Worm (Caenorhabditis elegans) whole organism, L4/young adult: ENCODE data around the gene F36A4.1.

Experiments
- W03F9.2 ChIP-seq: fragments of 150-350 bp; optimal IDR thresholded peaks from 2 replicates; lab custom pipeline; 2014; ENCODE audit warnings: missing biosample characterization, missing genetic modification characterization
- dao-5 ChIP-seq: sonication (generic microtip); optimal IDR thresholded peaks from 2 replicates; lab custom pipeline; 2016; ENCODE audit warnings: missing genotype, missing genetic modification characterization, moderate library complexity, missing compliant biosample characterization
- him-1 ChIP-seq: sonication (generic microtip); optimal IDR thresholded peaks from 2 replicates; lab custom pipeline; 2016; ENCODE audit warnings: missing genotype, missing genetic modification reagents, missing genetic modification characterization, missing compliant biosample characterization

F36A4.1 gene

DNA sequence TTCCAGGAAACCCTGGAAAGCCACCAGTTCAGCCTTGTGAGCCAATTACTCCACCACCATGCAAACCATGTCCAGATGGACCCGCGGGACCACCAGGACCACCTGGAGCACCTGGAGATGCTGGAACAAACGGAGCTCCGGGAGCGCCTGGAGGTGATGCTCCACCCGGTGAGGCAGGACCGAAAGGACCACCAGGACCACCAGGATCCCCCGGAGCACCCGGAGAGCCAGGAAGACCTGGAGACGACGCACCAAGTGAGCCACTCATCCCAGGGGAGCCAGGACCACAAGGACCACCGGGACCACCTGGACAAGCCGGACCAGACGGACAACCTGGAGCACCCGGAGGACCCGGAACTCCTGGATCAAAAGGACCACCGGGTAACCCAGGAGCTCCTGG, 7.6 kb upstream of the F36A4.1 start:
- TF ChIP-seq W03F9.2 (tag; lab: Kevin White, UChicago) (no peak), him-1 (tag; lab: Kevin White, UChicago) (no peak), dao-5 (tag; lab: Kevin White, UChicago) (no peak)

DNA sequence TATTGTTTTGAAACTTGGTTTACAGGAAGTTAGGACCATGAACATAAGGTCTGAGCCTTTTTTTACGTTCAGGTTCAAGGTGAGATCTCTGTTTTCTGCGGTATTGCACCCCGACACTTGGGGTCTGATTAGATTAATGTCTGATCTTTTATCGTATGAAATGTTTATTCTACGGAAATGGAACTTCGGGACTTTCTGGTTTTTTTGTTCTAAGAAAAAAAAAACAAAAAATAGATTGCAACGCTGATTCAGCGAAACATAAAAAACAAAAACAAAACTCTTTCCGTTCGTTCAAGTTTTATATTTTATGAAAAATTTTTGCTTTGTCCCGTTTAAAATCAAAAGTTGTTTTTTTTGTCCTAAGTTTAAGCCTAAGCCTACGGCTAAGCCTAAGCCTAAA, 7.0 kb upstream of the F36A4.1 start, which contains the start of gene F36A4.5:
Gene F36A4.5, plus strand, starts transcription at position 301 of the 400 bp plus-strand sequence.
- TF ChIP-seq W03F9.2 (tag; lab: Kevin White, UChicago) (no peak), dao-5 (tag; lab: Kevin White, UChicago) (no peak), him-1 (tag; lab: Kevin White, UChicago) (no peak)

DNA sequence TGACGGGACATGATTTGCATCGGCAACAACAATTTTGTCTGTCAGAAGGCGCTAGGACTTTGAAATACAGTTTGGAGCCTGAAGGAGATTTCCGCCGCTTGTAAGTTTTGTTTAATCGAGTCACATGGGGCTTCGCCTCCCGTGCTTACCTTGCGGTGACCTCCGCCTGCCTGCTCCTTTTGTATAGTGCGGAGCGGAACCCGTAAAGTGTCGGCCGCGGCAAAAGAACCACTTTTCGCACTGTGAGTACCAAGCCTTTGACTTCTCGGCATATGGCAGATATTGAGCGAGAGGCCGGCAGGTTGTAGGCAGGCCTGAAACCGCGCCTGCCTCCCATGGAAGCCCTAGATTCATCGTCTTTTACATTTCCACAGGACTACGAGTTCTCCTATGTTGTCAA, 6.3 kb upstream of the F36A4.1 start:
- TF ChIP-seq him-1 (tag; lab: Kevin White, UChicago) (no peak), W03F9.2 (tag; lab: Kevin White, UChicago) (no peak), dao-5 (tag; lab: Kevin White, UChicago) (no peak)

DNA sequence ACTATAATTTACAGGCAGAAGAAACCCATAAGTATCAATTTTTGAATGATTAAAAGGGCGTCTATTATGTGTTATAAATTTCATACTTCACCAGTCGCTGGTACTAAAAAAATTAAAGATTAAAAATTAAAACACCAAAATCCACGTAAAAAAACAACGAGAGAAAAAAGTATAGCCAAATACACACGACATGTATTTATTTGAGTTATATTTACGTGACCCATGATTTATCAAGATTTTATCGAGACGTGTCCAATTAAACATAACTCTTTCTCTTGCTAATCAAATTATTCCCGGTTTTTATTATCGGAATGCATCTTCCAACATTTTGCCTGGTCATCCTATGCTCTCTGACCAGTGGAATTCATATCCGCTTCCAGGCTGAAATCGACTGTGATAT, 4.9 kb upstream of the F36A4.1 start, which contains the start of gene F36A4.4:
Gene F36A4.4, plus strand, starts transcription at position 301 of the 400 bp plus-strand sequence.
- TF ChIP-seq W03F9.2 (tag; lab: Kevin White, UChicago): no peak

DNA sequence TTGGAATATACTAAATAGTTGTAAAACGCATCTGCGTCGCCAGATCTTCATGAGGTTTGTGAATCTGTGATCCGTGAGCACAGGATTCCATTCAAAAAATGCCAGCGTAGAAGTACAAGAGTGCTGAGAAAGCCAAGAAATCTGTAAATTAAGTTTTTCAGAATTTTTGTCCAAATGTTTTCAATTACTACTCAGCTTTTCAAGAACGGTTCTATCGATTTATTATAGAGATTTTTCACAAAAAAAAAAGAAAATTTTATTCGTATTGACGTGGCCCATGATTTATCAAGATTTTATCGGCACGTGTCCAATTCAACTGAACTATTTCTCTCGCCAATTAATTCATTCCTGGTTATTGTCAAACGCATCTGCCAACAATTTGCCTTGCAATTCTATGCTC, 3.0 kb upstream of the F36A4.1 start, which contains the start of gene F36A4.3:
Gene F36A4.3, plus strand, starts transcription at position 301 of the 400 bp plus-strand sequence.
- no peak for TF ChIP-seq him-1 (tag; lab: Kevin White, UChicago)
- TF ChIP-seq dao-5 (tag; lab: Kevin White, UChicago): no peak
- no peak for TF ChIP-seq W03F9.2 (tag; lab: Kevin White, UChicago)

DNA sequence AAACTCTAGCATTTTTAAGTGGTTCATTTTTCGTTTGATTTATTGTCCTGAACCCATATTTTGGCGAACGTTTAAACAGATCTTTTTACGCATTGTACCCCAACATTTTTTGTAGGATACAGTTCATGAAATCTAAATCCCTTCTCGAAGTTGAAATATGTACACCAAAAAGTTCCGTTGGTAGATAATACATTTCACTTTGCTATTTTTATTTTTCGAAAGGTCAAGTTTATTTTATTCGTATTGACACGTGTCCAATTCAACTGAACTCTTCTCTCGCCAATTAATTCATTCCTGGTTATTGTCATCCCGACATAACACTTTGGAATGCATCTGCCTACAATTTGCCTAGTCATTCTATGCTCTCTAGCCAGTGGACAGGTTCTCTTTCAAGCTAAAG, 1.3 kb upstream of the F36A4.1 start, which contains the start of gene F36A4.2:
Gene F36A4.2, plus strand, starts transcription at position 301 of the 400 bp plus-strand sequence.
- TF ChIP-seq W03F9.2 (tag; lab: Kevin White, UChicago): no peak
- no peak for TF ChIP-seq dao-5 (tag; lab: Kevin White, UChicago)
- no peak for TF ChIP-seq him-1 (tag; lab: Kevin White, UChicago)

DNA sequence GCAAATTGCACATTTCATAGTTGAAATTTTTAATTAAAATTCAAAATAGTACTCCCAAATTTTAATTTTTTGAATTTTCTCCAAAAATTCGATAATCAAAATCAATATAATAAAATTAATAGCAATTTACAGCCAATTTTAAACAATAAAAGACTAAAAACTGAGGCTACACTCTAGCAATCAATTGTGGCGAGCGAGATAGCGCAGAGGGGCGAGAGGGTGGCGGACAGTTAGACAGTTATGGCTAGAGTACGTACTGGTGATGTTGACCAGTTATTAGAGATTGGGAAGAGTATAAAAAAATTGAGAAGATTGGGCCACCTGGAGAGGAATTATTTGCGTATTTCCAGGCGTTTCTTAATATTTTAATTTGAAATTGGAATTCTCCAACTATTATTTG, 5.4 kb downstream of the F36A4.1 start, which contains the start of gene nhr-78:
Gene nhr-78, minus strand, starts transcription at position 182 of the 400 bp plus-strand sequence.
- TF ChIP-seq dao-5 (tag; lab: Kevin White, UChicago) (no peak), W03F9.2 (tag; lab: Kevin White, UChicago) (no peak), him-1 (tag; lab: Kevin White, UChicago) (no peak)

DNA sequence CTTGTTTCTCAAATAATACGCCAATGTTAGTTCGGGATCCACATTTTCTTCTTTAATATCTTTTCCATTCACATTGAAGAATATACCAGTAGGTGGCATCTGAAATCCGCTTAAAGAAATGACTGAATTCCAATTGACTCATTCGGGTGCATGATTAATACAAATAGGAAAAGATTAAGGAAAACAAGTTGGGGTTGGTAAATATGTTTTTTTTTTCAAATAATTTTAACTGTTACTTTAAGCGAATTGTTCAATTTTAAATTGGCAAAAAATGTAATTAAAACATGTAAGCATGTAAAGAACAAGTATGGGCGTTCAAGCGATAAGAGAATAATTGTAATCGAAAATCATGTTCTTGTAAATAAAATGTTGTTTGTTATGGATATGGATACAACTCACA, 11.8 kb downstream of the F36A4.1 start, which contains the start of gene F15E6.6:
Gene F15E6.6, minus strand, starts transcription at position 101 of the 400 bp plus-strand sequence.
- TF ChIP-seq W03F9.2 (tag; lab: Kevin White, UChicago) (no peak), him-1 (tag; lab: Kevin White, UChicago) (no peak), dao-5 (tag; lab: Kevin White, UChicago) (no peak)

DNA sequence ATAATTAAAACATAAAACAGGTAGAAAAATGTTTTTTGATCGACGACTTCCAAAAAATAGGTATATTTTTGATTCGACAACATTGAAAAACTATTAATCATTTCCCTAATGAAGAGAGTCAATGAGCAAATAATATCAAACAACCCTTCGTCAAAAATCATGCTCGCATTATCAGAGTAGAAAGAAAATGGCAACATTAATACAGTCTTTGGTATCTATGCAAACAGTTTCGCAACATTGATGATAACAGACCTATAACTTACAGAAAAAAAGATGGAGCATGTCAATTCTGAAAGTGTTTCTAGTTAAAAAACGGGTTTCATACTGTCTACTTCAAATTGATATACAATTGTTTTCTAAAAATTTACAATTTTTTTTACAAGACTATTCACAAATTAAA, 12.7 kb downstream of the F36A4.1 start:
- TF ChIP-seq him-1 (tag; lab: Kevin White, UChicago) (no peak), W03F9.2 (tag; lab: Kevin White, UChicago) (no peak), dao-5 (tag; lab: Kevin White, UChicago) (no peak)

DNA sequence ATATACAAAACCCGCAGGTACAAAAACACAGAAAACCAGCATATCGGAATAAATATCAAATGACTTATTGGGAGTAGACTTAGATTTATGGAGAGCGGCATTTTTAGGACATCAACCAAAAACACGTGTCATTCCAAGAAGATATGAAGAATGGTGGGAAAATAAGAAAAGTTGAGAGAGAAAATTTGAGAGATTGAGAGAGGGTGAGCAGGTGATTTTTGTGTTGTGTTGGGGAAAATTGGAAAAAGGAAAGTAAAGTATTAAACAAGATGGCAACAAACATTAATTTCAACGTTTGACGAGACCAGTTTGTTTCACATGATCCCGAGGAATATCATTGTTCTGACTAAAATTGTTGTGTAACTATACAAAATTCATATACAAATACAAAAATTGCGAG, 16.1 kb downstream of the F36A4.1 start, which contains the start of gene srv-4:
Gene srv-4, minus strand, starts transcription at position 101 of the 400 bp plus-strand sequence.
- TF ChIP-seq W03F9.2 (tag; lab: Kevin White, UChicago): no peak
- TF ChIP-seq dao-5 (tag; lab: Kevin White, UChicago): no peak
- no peak for TF ChIP-seq him-1 (tag; lab: Kevin White, UChicago)

DNA sequence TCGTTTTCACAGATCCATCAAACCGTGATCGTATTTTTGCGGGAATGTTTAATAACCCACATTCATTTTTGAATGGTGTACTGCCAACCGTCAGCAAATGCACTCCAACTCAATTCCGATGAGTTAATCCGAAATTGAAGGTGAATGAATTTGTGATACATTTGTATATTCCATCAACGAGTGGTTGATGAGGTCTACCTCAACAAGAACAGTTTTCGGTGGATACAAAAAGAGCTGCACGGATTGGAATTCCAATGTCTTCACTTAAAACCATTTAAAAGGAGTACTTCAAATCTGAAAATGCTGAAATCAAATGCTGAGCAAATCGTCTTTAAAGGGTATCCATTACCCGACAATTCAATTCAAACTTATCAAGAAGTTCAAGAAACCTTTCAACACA, 17.0 kb downstream of the F36A4.1 start, which contains the start of gene F15E6.5:
Gene F15E6.5, plus strand, starts transcription at position 301 of the 400 bp plus-strand sequence.
- TF ChIP-seq W03F9.2 (tag; lab: Kevin White, UChicago): no peak
- TF ChIP-seq him-1 (tag; lab: Kevin White, UChicago): no peak
- TF ChIP-seq dao-5 (tag; lab: Kevin White, UChicago): no peak

DNA sequence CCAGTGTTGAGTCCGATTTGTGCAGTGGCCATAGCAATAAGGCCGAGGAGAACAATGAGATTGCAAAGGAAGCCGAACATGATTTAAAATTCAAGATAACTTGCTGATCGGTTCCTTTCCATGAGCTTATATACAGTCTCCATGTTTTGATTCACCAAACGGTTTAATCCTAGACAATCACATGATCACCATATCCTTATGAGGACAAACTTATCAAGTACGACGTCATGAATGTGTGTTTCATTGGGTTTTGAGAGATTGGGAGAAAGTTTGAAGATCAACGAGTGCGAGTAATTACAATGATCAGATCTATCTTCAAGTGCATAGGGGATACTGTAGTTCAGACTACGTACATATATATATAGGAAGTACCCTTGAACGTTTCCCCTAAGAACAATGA, 18.2 kb downstream of the F36A4.1 start, which contains the start of gene dct-7:
Gene dct-7, minus strand, starts transcription at position 101 of the 400 bp plus-strand sequence.
- no peak for TF ChIP-seq dao-5 (tag; lab: Kevin White, UChicago)
- TF ChIP-seq W03F9.2 (tag; lab: Kevin White, UChicago): no peak
- no peak for TF ChIP-seq him-1 (tag; lab: Kevin White, UChicago)

DNA sequence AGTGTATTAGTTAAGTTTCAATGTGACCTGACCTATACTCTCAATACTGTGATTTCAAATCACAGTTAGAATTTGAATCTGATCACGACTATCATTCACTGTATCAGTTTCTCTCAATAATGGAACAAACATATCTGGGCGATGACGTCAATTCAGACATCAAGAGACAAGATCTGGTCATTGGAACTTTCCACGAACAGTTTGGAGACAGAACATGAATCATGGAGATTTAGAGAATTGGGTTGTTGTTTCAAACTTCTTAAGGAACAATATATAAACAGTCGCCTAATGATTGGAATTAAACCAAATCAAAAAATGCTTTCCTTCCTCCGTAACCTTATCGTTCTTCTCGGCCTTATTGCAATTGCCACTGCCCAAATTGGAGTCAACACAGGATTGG, 18.9 kb downstream of the F36A4.1 start, which contains the start of gene F15E6.4:
Gene F15E6.4, plus strand, starts transcription at position 301 of the 400 bp plus-strand sequence.
- no peak for TF ChIP-seq him-1 (tag; lab: Kevin White, UChicago)
- no peak for TF ChIP-seq W03F9.2 (tag; lab: Kevin White, UChicago)
- no peak for TF ChIP-seq dao-5 (tag; lab: Kevin White, UChicago)

DNA sequence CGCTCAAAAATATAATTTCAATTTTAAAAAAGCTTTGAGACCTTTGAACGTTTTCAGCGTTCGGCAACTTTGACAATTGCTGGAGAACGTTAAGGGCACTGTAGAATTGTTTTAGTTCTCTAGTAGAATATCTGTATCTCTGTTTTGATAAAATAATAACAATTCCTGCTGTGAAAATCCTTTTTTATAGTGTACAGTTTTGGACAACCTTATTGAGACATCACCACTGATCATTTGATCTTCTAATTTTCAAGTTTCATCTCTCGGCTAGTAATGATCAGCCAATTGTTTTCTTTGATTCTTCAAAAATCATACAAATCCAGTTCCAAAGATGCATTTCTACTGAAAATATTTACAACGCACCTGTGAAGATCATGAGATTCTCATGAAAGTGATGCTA, 20.3 kb downstream of the F36A4.1 start, which contains the start of gene F15E6.10:
Gene F15E6.10, plus strand, starts transcription at position 301 of the 400 bp plus-strand sequence.
- no peak for TF ChIP-seq him-1 (tag; lab: Kevin White, UChicago)
- TF ChIP-seq W03F9.2 (tag; lab: Kevin White, UChicago): no peak
- no peak for TF ChIP-seq dao-5 (tag; lab: Kevin White, UChicago)
